Worm (Caenorhabditis elegans) whole organism, mixed stage, embryonic: ENCODE data around the gene acc-4.

Source experiments
- ceh-43 ChIP-seq: fragments of 200-800 bp; sonication (Bioruptor generic); optimal IDR thresholded peaks from 2 replicates; lab custom pipeline; 2018; ENCODE audit warnings: mild to moderate bottlenecking, missing genetic modification characterization, moderate library complexity, missing compliant biosample characterization
- lin-32 ChIP-seq: fragments of 200-800 bp; sonication (Bioruptor generic); optimal IDR thresholded peaks from 2 replicates; lab custom pipeline; 2018; ENCODE audit warnings: mild to moderate bottlenecking, missing genetic modification characterization, missing compliant biosample characterization
- nhr-12 ChIP-seq: fragments of 150-350 bp; optimal IDR thresholded peaks from 2 replicates; lab custom pipeline; 2014; ENCODE audit warnings: missing biosample characterization, missing genetic modification characterization
- unc-39 ChIP-seq: fragments of 150-350 bp; optimal IDR thresholded peaks from 2 replicates; lab custom pipeline; 2014; ENCODE audit warnings: missing biosample characterization, missing genetic modification characterization

ce11 chrIII:13503379-13503778 lies 19.5 kb upstream of the acc-4 start, which contains the start of gene T28A8.4:
- no peak for TF ChIP-seq lin-32 (GFP tag; lab: Kevin White, UChicago)
- no peak for TF ChIP-seq unc-39 (tag; lab: Kevin White, UChicago)
- TF ChIP-seq ceh-43 (GFP tag; lab: Kevin White, UChicago) = no peak
- no peak for TF ChIP-seq nhr-12 (tag; lab: Kevin White, UChicago)
